Fruit fly (Drosophila melanogaster) whole organism, embryonic: Measurements from ENCODE around the gene CG11668.

Experiments
- ATbp ChIP-seq: fragments of 200-800 bp; sonication (Bioruptor generic); optimal IDR thresholded peaks from 2 replicates; lab custom pipeline; 2017; ENCODE audit warnings: missing biosample characterization, mild to moderate bottlenecking, missing genetic modification characterization, missing genetic modification reagents
- B-H2 ChIP-seq: fragments of 200-800 bp; sonication (Bioruptor generic); optimal IDR thresholded peaks from 2 replicates; lab custom pipeline; 2018; ENCODE audit warnings: missing biosample characterization, mild to moderate bottlenecking, missing genetic modification characterization
- CG10209 ChIP-seq: fragments of 200-800 bp; sonication (Bioruptor generic); optimal IDR thresholded peaks from 3 replicates; lab custom pipeline; 2017; ENCODE audit warnings: missing biosample characterization, mild to moderate bottlenecking, missing genetic modification characterization, missing genetic modification reagents
- CG10979 ChIP-seq: fragments of 200-800 bp; sonication (Bioruptor generic); optimal IDR thresholded peaks from 2 replicates; lab custom pipeline; 2018; ENCODE audit warnings: missing biosample characterization, mild to moderate bottlenecking, missing genetic modification characterization, moderate library complexity
- CG11504 ChIP-seq: fragments of 200-800 bp; sonication (Bioruptor generic); optimal IDR thresholded peaks from 3 replicates; lab custom pipeline; 2019; ENCODE audit warnings: missing biosample characterization, mild to moderate bottlenecking, missing genetic modification characterization, moderate library complexity
- CG15601 ChIP-seq: fragments of 200-800 bp; sonication (Bioruptor generic); optimal IDR thresholded peaks from 3 replicates; lab custom pipeline; 2019; ENCODE audit warnings: missing biosample characterization, mild to moderate bottlenecking, missing genetic modification characterization, moderate library complexity
- CG1603 ChIP-seq: fragments of 200-800 bp; sonication (Bioruptor generic); optimal IDR thresholded peaks from 2 replicates; lab custom pipeline; 2019; ENCODE audit warnings: missing biosample characterization, mild to moderate bottlenecking, missing genetic modification characterization, moderate library complexity
- CG2120 ChIP-seq: fragments of 200-800 bp; sonication (Bioruptor generic); optimal IDR thresholded peaks from 3 replicates; lab custom pipeline; 2016; ENCODE audit warnings: missing biosample characterization, missing genetic modification characterization
- CG30403 ChIP-seq: fragments of 200-800 bp; sonication (Bioruptor generic); optimal IDR thresholded peaks from 3 replicates; lab custom pipeline; 2016; ENCODE audit warnings: missing biosample characterization, missing genetic modification characterization
- CG30431 ChIP-seq: fragments of 200-800 bp; sonication (Bioruptor generic); optimal IDR thresholded peaks from 2 replicates; lab custom pipeline; 2017; ENCODE audit warnings: missing biosample characterization, missing genetic modification characterization
- CG31365 ChIP-seq: fragments of 200-800 bp; sonication (Bioruptor generic); optimal IDR thresholded peaks from 2 replicates; lab custom pipeline; 2018; ENCODE audit warnings: missing biosample characterization, mild to moderate bottlenecking, missing genetic modification characterization
- CG32532 ChIP-seq: fragments of 200-800 bp; sonication (Bioruptor generic); IDR thresholded peaks from 2 replicates; pipeline ENCODE4 v1.3.6; 2022; ENCODE audit warnings: missing biosample characterization, missing genetic modification characterization
- CG33213 ChIP-seq: fragments of 200-800 bp; sonication (Bioruptor generic); optimal IDR thresholded peaks from 3 replicates; lab custom pipeline; 2016; ENCODE audit warnings: missing biosample characterization, missing genetic modification characterization
- CG33557 ChIP-seq: fragments of 200-800 bp; sonication (Bioruptor generic); optimal IDR thresholded peaks from 2 replicates; lab custom pipeline; 2019; ENCODE audit warnings: missing biosample characterization, mild to moderate bottlenecking, missing genetic modification characterization, moderate library complexity
- CG34376 ChIP-seq: fragments of 200-800 bp; sonication (Bioruptor generic); optimal IDR thresholded peaks from 2 replicates; lab custom pipeline; 2018; ENCODE audit warnings: missing biosample characterization, mild to moderate bottlenecking, missing genetic modification characterization
- CG42726 ChIP-seq: fragments of 200-800 bp; sonication (Bioruptor generic); IDR thresholded peaks from 2 replicates; pipeline ENCODE4 v1.3.6; 2022; ENCODE audit warnings: missing biosample characterization, missing genetic modification characterization; ENCODE audit not compliant: partially characterized antibody
- CG4820 ChIP-seq: fragments of 200-800 bp; sonication (Bioruptor generic); optimal IDR thresholded peaks from 3 replicates; lab custom pipeline; 2016; ENCODE audit warnings: missing biosample characterization, missing genetic modification characterization
- CG7372 ChIP-seq: fragments of 200-800 bp; sonication (Bioruptor generic); IDR thresholded peaks from 2 replicates; pipeline ENCODE4 v1.3.6; 2022; ENCODE audit warnings: missing biosample characterization, missing genetic modification characterization
- CG8089 ChIP-seq: fragments of 200-800 bp; sonication (Bioruptor generic); optimal IDR thresholded peaks from 3 replicates; lab custom pipeline; 2016; ENCODE audit warnings: missing biosample characterization, missing genetic modification characterization
- CG9876 ChIP-seq: fragments of 200-800 bp; sonication (Bioruptor generic); optimal IDR thresholded peaks from 2 replicates; lab custom pipeline; 2016; ENCODE audit warnings: missing biosample characterization, missing genetic modification characterization
- CG9932 ChIP-seq: fragments of 200-800 bp; sonication (Bioruptor generic); IDR thresholded peaks from 2 replicates; pipeline ENCODE4 v1.3.6; 2022; ENCODE audit warnings: missing biosample characterization, missing genetic modification characterization
- CTCF ChIP-seq: fragments of 200-800 bp; sonication (Bioruptor generic); optimal IDR thresholded peaks from 2 replicates; lab custom pipeline; 2017; ENCODE audit warnings: missing biosample characterization, mild to moderate bottlenecking, missing genetic modification characterization, moderate library complexity
- Chrac-16 ChIP-seq: fragments of 200-800 bp; sonication (Bioruptor generic); optimal IDR thresholded peaks from 3 replicates; lab custom pipeline; 2016; ENCODE audit warnings: missing biosample characterization, missing genetic modification characterization
- CoRest ChIP-seq: fragments of 200-800 bp; sonication (Bioruptor generic); optimal IDR thresholded peaks from 3 replicates; lab custom pipeline; 2018; ENCODE audit warnings: missing biosample characterization, mild to moderate bottlenecking, missing genetic modification characterization, moderate library complexity
- Ets65A ChIP-seq: fragments of 200-800 bp; sonication (Bioruptor generic); peaks from one replicate; lab custom pipeline; 2016; ENCODE audit warnings: missing biosample characterization, missing genetic modification characterization
- HLH3B ChIP-seq: fragments of 200-800 bp; sonication (Bioruptor generic); IDR thresholded peaks from 2 replicates; pipeline ENCODE4 v1.3.6; 2022; ENCODE audit warnings: missing biosample characterization, missing genetic modification characterization
- HmgZ ChIP-seq: fragments of 200-800 bp; sonication (Bioruptor generic); optimal IDR thresholded peaks from 2 replicates; lab custom pipeline; 2018; ENCODE audit warnings: missing biosample characterization, mild to moderate bottlenecking, missing genetic modification characterization
- Hmx ChIP-seq: fragments of 200-800 bp; sonication (Bioruptor generic); optimal IDR thresholded peaks from 2 replicates; lab custom pipeline; 2016; ENCODE audit warnings: missing biosample characterization, missing genetic modification characterization
- Hr3 ChIP-seq: fragments of 200-800 bp; sonication (Bioruptor generic); optimal IDR thresholded peaks from 3 replicates; lab custom pipeline; 2016; ENCODE audit warnings: missing biosample characterization, missing genetic modification characterization
- Med ChIP-seq: fragments of 200-800 bp; sonication (Bioruptor generic); peaks from one replicate; lab custom pipeline; 2016; ENCODE audit warnings: missing biosample characterization, missing genetic modification characterization, mild to moderate bottlenecking, inconsistent platforms, moderate library complexity
- Mes4 ChIP-seq: fragments of 200-800 bp; sonication (Bioruptor generic); optimal IDR thresholded peaks from 2 replicates; lab custom pipeline; 2016; ENCODE audit warnings: missing biosample characterization, missing genetic modification characterization
- NC2α ChIP-seq: fragments of 200-800 bp; sonication (Bioruptor generic); optimal IDR thresholded peaks from 2 replicates; lab custom pipeline; 2016; ENCODE audit warnings: missing biosample characterization, missing genetic modification characterization
- Opbp ChIP-seq: fragments of 200-800 bp; sonication (Bioruptor generic); IDR thresholded peaks from 3 replicates; pipeline ENCODE4 v1.3.6; 2022; ENCODE audit warnings: missing biosample characterization, missing genetic modification characterization; ENCODE audit not compliant: partially characterized antibody
- Pdp1 ChIP-seq, 2 experiments: fragments of 200-800 bp; sonication (Bioruptor generic); optimal IDR thresholded peaks; 3 replicates each; lab custom pipeline; 2016; ENCODE audit warnings: missing biosample characterization in 2 of 2, missing genetic modification characterization in 2 of 2, mild to moderate bottlenecking in 1 of 2, moderate library complexity in 1 of 2
- Rfx ChIP-seq: fragments of 200-800 bp; sonication (Bioruptor generic); IDR thresholded peaks from 2 replicates; pipeline ENCODE4 v1.3.6; 2022; ENCODE audit warnings: missing biosample characterization, missing genetic modification characterization
- Sox102F ChIP-seq: fragments of 200-800 bp; sonication (Bioruptor generic); optimal IDR thresholded peaks from 2 replicates; lab custom pipeline; 2018; ENCODE audit warnings: missing biosample characterization, mild to moderate bottlenecking, missing genetic modification characterization, moderate library complexity
- Xrp1 ChIP-seq: fragments of 200-800 bp; sonication (Bioruptor generic); IDR thresholded peaks from 2 replicates; pipeline ENCODE4 v1.3.6; 2022; ENCODE audit warnings: missing biosample characterization, missing genetic modification characterization
- amos ChIP-seq: fragments of 200-800 bp; sonication (Bioruptor generic); IDR thresholded peaks from 2 replicates; pipeline ENCODE4 v1.3.6; 2022; ENCODE audit warnings: missing biosample characterization, missing genetic modification characterization; ENCODE audit not compliant: partially characterized antibody
- chif ChIP-seq, 2 experiments: fragments of 200-800 bp; sonication (Bioruptor generic); optimal IDR thresholded peaks; 3 replicates each; lab custom pipeline; 2016; ENCODE audit warnings: missing biosample characterization in 2 of 2, missing genetic modification characterization in 2 of 2
- chn ChIP-seq: fragments of 200-800 bp; sonication (Bioruptor generic); optimal IDR thresholded peaks from 2 replicates; lab custom pipeline; 2016; ENCODE audit warnings: missing biosample characterization, missing genetic modification characterization
- dmrt11E ChIP-seq: fragments of 200-800 bp; sonication (Bioruptor generic); optimal IDR thresholded peaks from 3 replicates; lab custom pipeline; 2018; ENCODE audit warnings: missing biosample characterization, mild to moderate bottlenecking, missing genetic modification characterization, moderate library complexity
- dpn ChIP-seq, 2 experiments: fragments of 200-800 bp; sonication (Bioruptor generic); optimal IDR thresholded peaks; 3 replicates each; lab custom pipeline; 2016; ENCODE audit warnings: missing biosample characterization in 2 of 2, missing genetic modification characterization in 2 of 2
- dysf ChIP-seq: fragments of 200-800 bp; sonication (Bioruptor generic); IDR thresholded peaks from 3 replicates; pipeline ENCODE4 v1.3.6; 2022; ENCODE audit warnings: missing biosample characterization, missing genetic modification characterization
- eyg ChIP-seq: fragments of 200-800 bp; sonication (Bioruptor generic); optimal IDR thresholded peaks from 3 replicates; lab custom pipeline; 2016; ENCODE audit warnings: missing biosample characterization, missing genetic modification characterization
- hth ChIP-seq: fragments of >200 bp; optimal IDR thresholded peaks from 2 replicates; lab custom pipeline; 2017; ENCODE audit warnings: inconsistent platforms
- lbe ChIP-seq: fragments of 200-800 bp; sonication (Bioruptor generic); optimal IDR thresholded peaks from 2 replicates; lab custom pipeline; 2016; ENCODE audit warnings: missing biosample characterization, mild to moderate bottlenecking, missing genetic modification characterization
- pho ChIP-seq: fragments of 200-800 bp; sonication (Bioruptor generic); optimal IDR thresholded peaks from 2 replicates; lab custom pipeline; 2016; ENCODE audit warnings: missing biosample characterization, missing genetic modification characterization
- phol ChIP-seq: fragments of 200-800 bp; sonication (Bioruptor generic); optimal IDR thresholded peaks from 3 replicates; lab custom pipeline; 2018; ENCODE audit warnings: missing biosample characterization, mild to moderate bottlenecking, missing genetic modification characterization, moderate library complexity
- pzg ChIP-seq: fragments of 200-800 bp; sonication (Bioruptor generic); optimal IDR thresholded peaks from 3 replicates; lab custom pipeline; 2018; ENCODE audit warnings: missing biosample characterization, mild to moderate bottlenecking, missing genetic modification characterization, moderate library complexity
- sens ChIP-seq: fragments of 200-800 bp; sonication (Bioruptor generic); peaks from one replicate; lab custom pipeline; 2016; ENCODE audit warnings: missing biosample characterization, missing genetic modification characterization
- slou ChIP-seq: fragments of 200-800 bp; sonication (Bioruptor generic); optimal IDR thresholded peaks from 3 replicates; lab custom pipeline; 2016; ENCODE audit warnings: missing biosample characterization, missing genetic modification characterization
- vnd ChIP-seq: fragments of 200-800 bp; sonication (Bioruptor generic); IDR thresholded peaks from 3 replicates; pipeline ENCODE4 v1.3.6; 2022; ENCODE audit warnings: missing biosample characterization, missing genetic modification characterization; ENCODE audit not compliant: partially characterized antibody

Gene CG11668

DNA sequence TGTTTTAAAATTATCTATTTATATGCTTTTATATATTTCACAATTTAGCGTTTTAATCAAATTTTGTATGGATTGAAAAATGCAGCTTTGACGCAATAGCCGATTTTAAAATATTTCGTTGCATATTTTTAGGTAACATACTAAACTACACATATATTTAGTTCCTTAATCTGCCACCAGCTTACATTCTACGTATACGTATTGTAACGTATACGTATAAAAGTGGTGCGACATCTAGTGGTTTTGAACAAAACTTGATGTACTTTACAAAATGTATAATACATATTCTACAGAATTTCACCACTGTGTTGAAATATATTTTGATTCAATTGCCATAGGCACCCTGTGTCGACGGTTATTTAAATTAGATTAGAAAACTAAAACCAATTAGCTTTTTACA is 40.1 kb downstream of the CG11668 start (continued):
- TF ChIP-seq CG32532 (GFP tag; lab: Robert Waterston, UW) = peak; percentile 67
- TF ChIP-seq CG9876 = no peak
- TF ChIP-seq dpn (GFP tag; optimal IDR thresholded peaks at IDR 0.05; lab: Kevin White, UChicago) = peak; percentile 16 to 55
- TF ChIP-seq chif (GFP tag; optimal IDR thresholded peaks at IDR 0.05; lab: Kevin White, UChicago) = peak in 1 of 2 experiments; percentile 45
- TF ChIP-seq CG10979 (tag; lab: Kevin White, UChicago) = peak; percentile 66
- peak; percentile 18 for TF ChIP-seq pho (GFP tag; lab: Kevin White, UChicago)
- TF ChIP-seq CG15601 = peak; percentile 49
- TF ChIP-seq vnd (GFP tag; lab: Robert Waterston, UW) = no peak
- TF ChIP-seq amos (GFP tag; lab: Robert Waterston, UW) = peak; percentile 80
- peak in 1 of 2 experiments; percentile 62 for TF ChIP-seq Pdp1 (GFP tag; optimal IDR thresholded peaks at IDR 0.05; lab: Kevin White, UChicago)
- TF ChIP-seq pzg = peak; percentile 5
- no peak for TF ChIP-seq lbe (GFP tag; lab: Kevin White, UChicago)
- peak; percentile 7 for TF ChIP-seq slou (GFP tag; lab: Kevin White, UChicago)
- peak; percentile 56 for TF ChIP-seq CG33213 (GFP tag; lab: Kevin White, UChicago)
- peak; percentile 2 for TF ChIP-seq Hr3 (GFP tag; lab: Kevin White, UChicago)
- no peak for TF ChIP-seq hth (lab: Kevin White, UChicago)
- TF ChIP-seq Med (GFP tag; lab: Kevin White, UChicago) = peak; percentile 91
- TF ChIP-seq ATbp (GFP tag; lab: Kevin White, UChicago) = no peak
- peak; percentile 22 for TF ChIP-seq phol (tag; lab: Kevin White, UChicago)
- TF ChIP-seq Chrac-16 (GFP tag; lab: Kevin White, UChicago) = peak; percentile 8
- no peak for TF ChIP-seq eyg (GFP tag; lab: Kevin White, UChicago)
- no peak for TF ChIP-seq Mes4
- TF ChIP-seq dysf = peak; percentile 18; the same call in 1 of the 3 replicates
- TF ChIP-seq Opbp (GFP tag; lab: Robert Waterston, UW) = peak; percentile 43; the same call in 2 of the 3 replicates
- TF ChIP-seq CG7372 = no peak
- peak; percentile 96 for TF ChIP-seq CTCF (GFP tag; lab: Kevin White, UChicago)
- TF ChIP-seq HmgZ (tag; lab: Kevin White, UChicago) = peak; percentile 70
- peak; percentile 44 for TF ChIP-seq CG30403
- peak; percentile 63 for TF ChIP-seq CG9932 (GFP tag; lab: Robert Waterston, UW)
- TF ChIP-seq CG30431 (GFP tag; lab: Kevin White, UChicago) = no peak
- TF ChIP-seq sens (GFP tag; lab: Kevin White, UChicago) = peak; percentile 85
- TF ChIP-seq CG11504 (tag; lab: Kevin White, UChicago) = peak; percentile 46
- TF ChIP-seq CG42726 = peak; percentile 79
- peak; percentile 56 for TF ChIP-seq CG1603
- peak; percentile 94 for TF ChIP-seq Ets65A
- no peak for TF ChIP-seq Hmx
- TF ChIP-seq CG8089 (GFP tag; lab: Kevin White, UChicago) = peak; percentile 20
- peak; percentile 4 for TF ChIP-seq CG10209 (GFP tag; lab: Kevin White, UChicago)
- TF ChIP-seq CoRest (tag; lab: Kevin White, UChicago) = peak; percentile 70
- TF ChIP-seq CG2120 (GFP tag; lab: Kevin White, UChicago) = peak; percentile 46
- peak; percentile 32 for TF ChIP-seq dmrt11E (tag; lab: Kevin White, UChicago)
- no peak for TF ChIP-seq HLH3B (GFP tag; lab: Robert Waterston, UW)
- TF ChIP-seq B-H2 = peak; percentile 23
- no peak for TF ChIP-seq CG34376 (GFP tag; lab: Kevin White, UChicago)
- TF ChIP-seq Rfx (GFP tag; lab: Robert Waterston, UW) = peak; percentile 54
- peak; percentile 3 for TF ChIP-seq CG33557 (GFP tag; lab: Kevin White, UChicago)
- peak; percentile 30 for TF ChIP-seq Sox102F (GFP tag; lab: Kevin White, UChicago)
- TF ChIP-seq CG31365 = no peak
- no peak for TF ChIP-seq CG4820
- no peak for TF ChIP-seq NC2α (GFP tag; lab: Kevin White, UChicago)
- peak; percentile 14 for TF ChIP-seq chn (GFP tag; lab: Kevin White, UChicago)
- no peak for TF ChIP-seq Xrp1
